Worm (Caenorhabditis elegans): ENCODE measurements around the gene larp-1.

DNA sequence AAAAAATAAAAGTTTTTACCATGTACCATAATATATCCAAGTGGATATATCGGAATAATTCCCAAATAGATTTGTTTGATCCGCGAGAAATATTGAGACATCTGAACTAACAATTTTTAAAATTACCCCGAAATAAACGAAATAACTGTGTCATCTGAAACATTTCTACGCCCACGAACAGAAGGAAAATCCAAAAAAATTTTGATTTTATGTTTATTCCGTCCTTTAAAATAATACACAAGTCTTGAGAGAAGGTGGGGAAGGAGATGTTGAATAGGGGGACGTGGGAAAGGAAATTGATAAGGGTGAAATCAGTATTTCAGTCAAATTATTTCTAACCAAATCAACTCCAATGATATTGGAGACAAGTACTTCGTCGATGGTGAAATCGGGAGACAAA lies 8.7 kb downstream of the larp-1 start, which contains the start of gene R144.11:
- no peak for TF ChIP-seq ama-1 (optimal IDR thresholded peaks at IDR 0.05)
- TF ChIP-seq flt-1 (GFP tag; IDR thresholded peaks at IDR 0.05), result no peak
- no peak for TF ChIP-seq ceh-13 (GFP tag; optimal IDR thresholded peaks at IDR 0.05)
- no peak for TF ChIP-seq ceh-36 (tag; optimal IDR thresholded peaks at IDR 0.05)
- no peak for TF ChIP-seq tbx-37 (GFP tag; conservative IDR thresholded peaks at IDR 0.05)
- TF ChIP-seq scrt-1 (GFP tag; IDR thresholded peaks at IDR 0.05), result no peak
- no peak for TF ChIP-seq hmg-4 (GFP tag; optimal IDR thresholded peaks at IDR 0.05)
- TF ChIP-seq aly-1 (tag; optimal IDR thresholded peaks at IDR 0.05), result no peak
- no peak for TF ChIP-seq tbx-11 (GFP tag; IDR thresholded peaks at IDR 0.05)
- TF ChIP-seq hmbx-1 (tag; optimal IDR thresholded peaks at IDR 0.05), result no peak
- TF ChIP-seq tra-4 (tag; optimal IDR thresholded peaks at IDR 0.05), result no peak
- no peak for TF ChIP-seq F13C5.2 (tag; optimal IDR thresholded peaks at IDR 0.05)
- TF ChIP-seq sea-1 (GFP tag; conservative IDR thresholded peaks at IDR 0.05), result no peak
